Fruit fly (Drosophila melanogaster): Measurements from ENCODE around the gene CG33509.
A peak's percentile ranks its signal among the peaks of the same experiment; 100 is the strongest.

CG33509 gene

DNA sequence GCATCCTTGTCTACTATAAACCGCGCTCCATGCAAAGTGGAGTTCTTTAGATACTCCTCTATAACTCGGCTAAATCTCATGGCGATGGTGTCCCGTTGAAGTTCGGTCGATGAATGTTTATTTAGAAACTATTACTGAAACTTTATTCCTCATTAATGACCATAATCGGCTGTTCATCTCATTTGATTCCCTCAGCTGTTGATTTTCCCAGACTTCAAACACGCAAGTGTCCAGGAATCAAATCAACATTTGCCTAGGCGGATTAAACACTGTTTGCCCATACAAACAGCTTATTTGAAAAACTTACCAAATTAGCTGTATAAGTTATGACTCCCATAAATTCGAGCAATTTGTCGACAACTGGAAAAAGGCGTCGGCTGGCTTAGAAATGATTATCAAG is 2.3 kb upstream of the CG33509 start, which contains the start of gene ppk13:
ppk13 (minus strand) TSS at position 101 of the 400 bp plus-strand sequence.
- TF ChIP-seq Nf-YB (GFP tag; optimal IDR thresholded peaks at IDR 0.05) (no peak), mam (GFP tag; optimal IDR thresholded peaks at IDR 0.05) (no peak), ewg (GFP tag; optimal IDR thresholded peaks at IDR 0.05) (no peak), CG4404 (GFP tag; IDR thresholded peaks at IDR 0.05) (no peak), trem (tag; optimal IDR thresholded peaks at IDR 0.05) (no peak), Neu2 (GFP tag; optimal IDR thresholded peaks at IDR 0.05; ENCODE audit: borderline replicate concordance) (no peak), btn (GFP tag; optimal IDR thresholded peaks at IDR 0.05) (no peak)

DNA sequence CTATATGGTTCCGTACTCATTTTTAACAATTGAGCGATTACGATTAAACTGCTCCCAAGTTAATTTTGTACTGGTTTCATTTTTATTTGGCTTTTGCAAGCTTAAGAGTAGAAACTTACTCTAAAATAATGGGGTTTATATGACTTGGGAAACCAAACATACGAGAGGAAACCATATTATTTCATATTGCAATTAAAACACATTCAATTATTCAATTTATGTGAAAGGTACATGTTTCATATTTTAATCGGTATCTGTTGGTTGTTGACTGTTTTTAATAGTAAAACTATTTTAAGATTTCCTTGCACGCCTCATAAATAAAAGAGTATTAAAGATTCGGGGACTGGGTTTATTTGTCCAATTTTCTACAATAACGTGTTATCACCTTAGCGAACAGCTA is 2.0 kb downstream of the CG33509 start, which contains the start of gene CG33510:
CG33510 (minus strand) TSS at position 59 of the 400 bp plus-strand sequence.
- no peak for TF ChIP-seq CG7357 (GFP tag; IDR thresholded peaks at IDR 0.05)
- TF ChIP-seq dpn (GFP tag; optimal IDR thresholded peaks at IDR 0.05), result no peak
- TF ChIP-seq usp (GFP tag; optimal IDR thresholded peaks at IDR 0.05), result no peak
- TF ChIP-seq phol (tag; optimal IDR thresholded peaks at IDR 0.05), result no peak
- peak; percentile 5 for TF ChIP-seq exex (tag; optimal IDR thresholded peaks at IDR 0.05)
- no peak for TF ChIP-seq bbx (GFP tag; IDR thresholded peaks at IDR 0.05; ENCODE audit: partially characterized antibody)

DNA sequence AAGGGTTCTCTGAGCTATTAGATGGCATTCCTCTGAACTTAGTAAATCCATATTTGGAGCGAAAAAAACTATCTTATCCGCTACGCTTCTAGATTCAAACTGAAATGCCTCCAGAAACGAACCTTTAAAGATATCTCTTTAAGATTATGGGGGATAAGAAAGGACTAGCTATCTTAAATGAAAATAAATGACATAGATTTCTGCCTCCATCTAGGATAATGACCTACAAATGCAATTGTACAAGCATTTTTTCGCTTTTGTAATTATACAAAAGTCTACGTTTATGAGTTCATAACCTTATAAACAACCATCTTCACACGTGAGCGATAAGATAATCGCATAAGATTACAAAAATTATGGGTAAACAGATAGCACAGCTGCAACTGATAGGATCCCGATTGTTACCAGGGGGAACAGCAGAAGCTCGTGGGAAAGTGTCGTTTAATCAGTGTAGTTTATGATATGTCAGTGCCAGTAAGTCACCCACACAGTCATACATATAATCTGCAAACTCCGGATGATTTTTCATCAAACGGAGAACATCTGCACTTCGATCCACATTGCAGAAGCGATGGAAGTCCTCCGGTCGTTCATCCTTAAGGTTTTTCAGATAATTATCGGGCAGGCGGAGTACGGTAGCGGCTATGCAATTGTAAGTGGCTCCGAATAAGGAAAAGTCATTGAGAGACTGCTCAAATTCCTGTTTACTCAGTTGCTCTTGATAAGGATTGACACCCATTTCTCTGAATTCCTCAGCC is 3.7 kb downstream of the CG33509 start, which contains the start of gene CG33511:
CG33511 (minus strand) TSS at position 51 of the 758 bp plus-strand sequence.
- TF ChIP-seq CG14710 (tag; optimal IDR thresholded peaks at IDR 0.05), result no peak
- peak; percentile 55 for TF ChIP-seq Ets65A (GFP tag)
- peak; percentile 85 for TF ChIP-seq CG15479 (GFP tag; optimal IDR thresholded peaks at IDR 0.05)
- no peak for TF ChIP-seq ewg (GFP tag; optimal IDR thresholded peaks at IDR 0.05)
- no peak for TF ChIP-seq CG17612 (GFP tag; IDR thresholded peaks at IDR 0.05)
- TF ChIP-seq shn (GFP tag; optimal IDR thresholded peaks at IDR 0.05), result no peak

DNA sequence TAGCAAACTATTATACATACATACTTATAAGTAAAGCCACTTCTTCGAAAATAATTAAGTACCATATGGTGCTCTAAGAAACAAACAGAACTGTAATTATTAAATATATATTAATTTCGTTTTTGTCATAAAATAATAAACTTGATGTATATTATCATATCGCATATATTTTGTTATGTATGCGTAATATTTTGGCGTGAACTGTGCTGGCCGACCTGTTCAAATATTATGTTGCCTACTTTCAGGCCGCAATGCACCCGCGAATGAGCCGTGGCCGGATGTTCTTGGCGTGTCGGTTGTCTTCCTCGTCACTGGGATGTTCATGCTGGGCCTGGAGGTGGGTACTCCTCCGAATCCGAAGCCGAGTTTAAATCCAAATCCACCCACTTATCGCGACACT is 8.5 kb downstream of the CG33509 start:
- TF ChIP-seq tap (tag; optimal IDR thresholded peaks at IDR 0.05) (no peak), unc-4 (GFP tag; IDR thresholded peaks at IDR 0.05; ENCODE audit: partially characterized antibody) (no peak), CG18476 (GFP tag; optimal IDR thresholded peaks at IDR 0.05) (no peak), Mes4 (GFP tag; optimal IDR thresholded peaks at IDR 0.05) (no peak), CG6254 (GFP tag; optimal IDR thresholded peaks at IDR 0.05) (no peak), sna (GFP tag; IDR thresholded peaks at IDR 0.05; ENCODE audit: partially characterized antibody) (no peak), CG15601 (tag; optimal IDR thresholded peaks at IDR 0.05) (no peak), CG11456 (GFP tag; IDR thresholded peaks at IDR 0.05) (0 out of 3 replicates have a peak, but pooled peaks have one; percentile 18), stc (GFP tag; IDR thresholded peaks at IDR 0.05) (no peak), CG8388 (GFP tag; optimal IDR thresholded peaks at IDR 0.05) (peak; percentile 68), CG15073 (GFP tag; optimal IDR thresholded peaks at IDR 0.05) (peak; percentile 95), p53 (GFP tag; optimal IDR thresholded peaks at IDR 0.05) (no peak), CG32532 (GFP tag; IDR thresholded peaks at IDR 0.05) (no peak), shn (GFP tag; optimal IDR thresholded peaks at IDR 0.05) (no peak), CG17568 (GFP tag; optimal IDR thresholded peaks at IDR 0.05) (no peak)

DNA sequence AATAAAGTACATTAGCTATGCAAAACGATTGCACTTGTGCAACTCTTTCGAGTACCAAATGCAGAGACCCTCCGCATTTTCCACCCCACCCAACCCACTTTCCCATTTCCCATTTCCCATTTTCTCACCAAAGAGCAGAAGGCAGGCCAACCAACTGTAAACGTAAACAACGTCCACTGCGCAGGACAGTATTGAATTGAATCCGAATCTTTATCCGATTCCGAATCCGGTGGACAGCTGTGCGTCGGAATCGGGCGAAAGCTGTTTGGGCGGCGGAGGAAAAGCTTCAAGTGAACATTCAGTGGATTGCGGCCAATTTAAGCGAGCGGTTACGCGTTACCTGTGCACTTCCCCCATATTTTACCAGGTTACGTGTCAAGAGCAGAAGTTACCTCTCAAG is 11.2 kb downstream of the CG33509 start, which contains the start of gene tadr:
tadr (plus strand) TSS at position 301 of the 400 bp plus-strand sequence.
- no peak for TF ChIP-seq crc (GFP tag; optimal IDR thresholded peaks at IDR 0.05)
- TF ChIP-seq CG3407 (GFP tag; optimal IDR thresholded peaks at IDR 0.05), result no peak
- no peak for TF ChIP-seq Ets65A (GFP tag)
- peak; percentile 49 for TF ChIP-seq Deaf1 (tag; optimal IDR thresholded peaks at IDR 0.05)
- TF ChIP-seq Hmr (GFP tag; optimal IDR thresholded peaks at IDR 0.05), result peak; percentile 12
- TF ChIP-seq CG15011 (GFP tag; optimal IDR thresholded peaks at IDR 0.05), result no peak
- TF ChIP-seq crp (GFP tag; optimal IDR thresholded peaks at IDR 0.05), result peak in 1 of 2 experiments; percentile 22
- TF ChIP-seq ewg (GFP tag; optimal IDR thresholded peaks at IDR 0.05), result peak; percentile 79
- no peak for TF ChIP-seq CG9932 (GFP tag; IDR thresholded peaks at IDR 0.05)
- TF ChIP-seq chinmo (GFP tag; IDR thresholded peaks at IDR 0.05; ENCODE audit: partially characterized antibody), result 0 out of 4 replicates have a peak, but pooled peaks have one; percentile 20
- TF ChIP-seq pzg (GFP tag; optimal IDR thresholded peaks at IDR 0.05), result peak; percentile 6
- TF ChIP-seq ase (GFP tag; IDR thresholded peaks at IDR 0.05), result no peak
- peak; percentile 11 for TF ChIP-seq Jarid2 (GFP tag; optimal IDR thresholded peaks at IDR 0.05)
